Worm (Caenorhabditis elegans) whole organism, L4 larva: ENCODE data around the gene ztf-29.

Experiments used
- dmd-8 ChIP-seq: fragments of 200-800 bp; sonication (Bioruptor generic); IDR thresholded peaks from 2 replicates; pipeline ENCODE4 v1.3.6; 2022; ENCODE audit warnings: missing genetic modification characterization, missing compliant biosample characterization
- sdz-12 ChIP-seq: fragments of 200-800 bp; sonication (Bioruptor generic); optimal IDR thresholded peaks from 2 replicates; lab custom pipeline; 2018; ENCODE audit warnings: mild to moderate bottlenecking, missing genetic modification characterization, missing compliant biosample characterization
- unc-39 ChIP-seq: sonication (generic microtip); optimal IDR thresholded peaks from 2 replicates; lab custom pipeline; 2017; ENCODE audit warnings: missing biosample characterization, missing genetic modification characterization

DNA sequence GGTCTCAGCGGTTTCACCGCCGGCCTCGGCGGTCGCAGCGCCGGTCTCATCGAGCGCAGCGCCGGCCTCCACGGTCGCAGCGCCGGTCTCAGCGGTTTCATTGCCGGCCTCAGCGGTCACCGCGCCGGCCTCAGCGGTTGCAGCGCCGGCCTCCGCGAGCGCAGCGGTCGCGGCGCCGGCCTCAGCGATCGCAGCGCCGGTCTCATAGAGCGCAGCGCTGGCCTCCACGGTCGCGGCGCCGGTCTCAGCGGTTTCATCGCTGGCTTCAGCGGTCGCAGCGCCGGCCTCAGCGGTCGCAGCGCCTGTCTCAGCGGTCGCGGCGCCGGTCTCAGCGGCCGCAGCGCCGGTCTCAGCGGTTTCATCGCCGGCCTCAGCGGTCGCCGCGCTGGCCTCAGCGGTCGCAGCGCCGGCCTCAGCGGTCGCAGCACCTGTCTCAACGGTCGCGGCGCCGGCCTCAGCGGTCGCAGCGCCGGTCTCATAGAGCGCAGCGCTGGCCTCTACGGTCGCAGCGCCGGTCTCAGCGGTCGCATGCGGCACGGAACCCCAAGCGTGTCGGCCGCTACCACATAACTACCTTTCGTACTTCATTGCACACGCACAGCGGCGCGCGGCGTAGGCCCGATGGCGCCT is 50.8 kb downstream of the ztf-29 start:
- TF ChIP-seq dmd-8 (GFP tag; lab: Robert Waterston, UW) (0 out of 2 replicates have a peak, but pooled peaks have one; percentile 39), unc-39 (tag; lab: Kevin White, UChicago) (no peak), sdz-12 (no peak)
